Worm (Caenorhabditis elegans): ENCODE measurements around the gene col-101.

DNA sequence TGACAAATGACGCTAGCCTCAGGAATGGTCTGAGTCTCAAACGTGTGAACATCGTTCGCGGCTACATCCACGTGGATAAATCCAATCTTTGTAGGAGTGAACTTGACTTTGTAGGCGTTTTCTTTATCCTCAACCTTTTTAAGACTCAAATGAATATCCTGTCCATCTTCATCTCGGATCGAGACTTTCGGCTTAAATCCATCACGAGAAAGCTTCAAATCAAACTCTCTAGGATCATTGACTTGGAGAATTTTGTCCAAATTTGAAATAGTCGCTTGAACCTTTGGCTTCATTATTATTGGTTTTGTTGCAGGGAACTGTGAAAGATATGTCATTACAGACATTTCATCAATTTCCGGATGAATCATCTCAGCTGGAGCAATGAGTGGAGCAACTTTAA is 47.1 kb upstream of the col-101 start:
- TF ChIP-seq repo-1 (tag; optimal IDR thresholded peaks at IDR 0.05) (no peak), F39B2.1 (GFP tag; IDR thresholded peaks at IDR 0.05) (no peak), ama-1 (optimal IDR thresholded peaks at IDR 0.05) (no peak), ama-1 (GFP tag; optimal IDR thresholded peaks at IDR 0.05) (no peak), ztf-18 (tag; optimal IDR thresholded peaks at IDR 0.05) (no peak), dpl-1 (GFP tag; optimal IDR thresholded peaks at IDR 0.05) (no peak), him-1 (tag; optimal IDR thresholded peaks at IDR 0.05) (no peak), ztf-6 (GFP tag; IDR thresholded peaks at IDR 0.05) (no peak), F37B4.10 (GFP tag; IDR thresholded peaks at IDR 0.05) (no peak), tlf-1 (GFP tag; optimal IDR thresholded peaks at IDR 0.05) (no peak), nfyb-1 (GFP tag; IDR thresholded peaks at IDR 0.05) (no peak), tbx-9 (tag; optimal IDR thresholded peaks at IDR 0.05; ENCODE audit: borderline replicate concordance) (no peak), F10E7.11 (tag; optimal IDR thresholded peaks at IDR 0.05) (no peak)

All from whole organism, young adult.